Worm (Caenorhabditis elegans) whole organism, mixed stage, embryonic: Measurements from ENCODE around the gene T14G8.4.

Experiments
- bed-3 ChIP-seq: fragments of 200-800 bp; sonication (Bioruptor generic); optimal IDR thresholded peaks from 3 replicates; lab custom pipeline; 2018; ENCODE audit warnings: mild to moderate bottlenecking, missing genetic modification characterization, moderate library complexity, missing compliant biosample characterization
- blmp-1 ChIP-seq: fragments of 150-350 bp; optimal IDR thresholded peaks from 2 replicates; lab custom pipeline; 2014; ENCODE audit warnings: missing biosample characterization, missing genetic modification characterization
- ceh-39 ChIP-seq: fragments of 150-350 bp; optimal IDR thresholded peaks from 2 replicates; lab custom pipeline; 2014; ENCODE audit warnings: missing biosample characterization, missing genetic modification characterization
- ceh-43 ChIP-seq: fragments of 200-800 bp; sonication (Bioruptor generic); optimal IDR thresholded peaks from 2 replicates; lab custom pipeline; 2018; ENCODE audit warnings: mild to moderate bottlenecking, missing genetic modification characterization, moderate library complexity, missing compliant biosample characterization
- ceh-83 ChIP-seq: fragments of 200-800 bp; sonication (Bioruptor generic); optimal IDR thresholded peaks from 2 replicates; lab custom pipeline; 2018; ENCODE audit warnings: mild to moderate bottlenecking, missing genetic modification characterization, missing compliant biosample characterization
- ces-1 ChIP-seq: fragments of 150-350 bp; optimal IDR thresholded peaks from 2 replicates; lab custom pipeline; 2014; ENCODE audit warnings: missing biosample characterization, missing genetic modification reagents, missing genetic modification characterization
- cnd-1 ChIP-seq: fragments of 200-800 bp; sonication (Bioruptor generic); optimal IDR thresholded peaks from 2 replicates; lab custom pipeline; 2018; ENCODE audit warnings: mild to moderate bottlenecking, missing genetic modification characterization, missing compliant biosample characterization
- drap-1 ChIP-seq: fragments of 200-800 bp; sonication (Bioruptor generic); optimal IDR thresholded peaks from 3 replicates; lab custom pipeline; 2018; ENCODE audit warnings: mild to moderate bottlenecking, missing genetic modification characterization, missing compliant biosample characterization
- elt-1 ChIP-seq: sonication (generic microtip); optimal IDR thresholded peaks from 2 replicates; lab custom pipeline; 2017; ENCODE audit warnings: missing genetic modification characterization, mild to moderate bottlenecking, missing compliant biosample characterization, antibody characterized with exemption, moderate library complexity, borderline replicate concordance; ENCODE audit not compliant: insufficient read depth
- elt-3 ChIP-seq: fragments of 150-350 bp; optimal IDR thresholded peaks from 2 replicates; lab custom pipeline; 2014; ENCODE audit warnings: missing biosample characterization, missing genetic modification characterization
- flh-1 ChIP-seq: fragments of 200-800 bp; sonication (Bioruptor generic); optimal IDR thresholded peaks from 2 replicates; lab custom pipeline; 2018; ENCODE audit warnings: mild to moderate bottlenecking, missing genetic modification characterization, moderate library complexity, missing compliant biosample characterization
- ham-2 ChIP-seq: fragments of 200-800 bp; sonication (Bioruptor generic); optimal IDR thresholded peaks from 2 replicates; lab custom pipeline; 2018; ENCODE audit warnings: mild to moderate bottlenecking, missing genetic modification characterization, missing compliant biosample characterization
- hlh-1 ChIP-seq: fragments of 150-350 bp; optimal IDR thresholded peaks from 2 replicates; lab custom pipeline; 2014; ENCODE audit warnings: missing biosample characterization, missing genetic modification reagents, missing genetic modification characterization
- lin-13 ChIP-seq: fragments of 150-350 bp; optimal IDR thresholded peaks from 2 replicates; lab custom pipeline; 2014; ENCODE audit warnings: missing biosample characterization, missing genetic modification characterization
- lin-32 ChIP-seq: fragments of 200-800 bp; sonication (Bioruptor generic); optimal IDR thresholded peaks from 2 replicates; lab custom pipeline; 2018; ENCODE audit warnings: mild to moderate bottlenecking, missing genetic modification characterization, missing compliant biosample characterization
- lsy-2 ChIP-seq: fragments of 150-350 bp; optimal IDR thresholded peaks from 2 replicates; lab custom pipeline; 2014; ENCODE audit warnings: missing biosample characterization, missing genetic modification characterization
- mab-5 ChIP-seq: fragments of 150-350 bp; optimal IDR thresholded peaks from 2 replicates; lab custom pipeline; 2014; ENCODE audit warnings: missing biosample characterization, missing genetic modification characterization
- mep-1 ChIP-seq: fragments of 150-350 bp; optimal IDR thresholded peaks from 2 replicates; lab custom pipeline; 2017; ENCODE audit warnings: missing biosample characterization, missing genetic modification reagents, missing genetic modification characterization, inconsistent platforms
- mls-2 ChIP-seq: sonication (generic microtip); optimal IDR thresholded peaks from 2 replicates; lab custom pipeline; 2016; ENCODE audit warnings: mild to moderate bottlenecking, missing genetic modification characterization, moderate library complexity, missing compliant biosample characterization
- nhr-12 ChIP-seq: fragments of 150-350 bp; optimal IDR thresholded peaks from 2 replicates; lab custom pipeline; 2014; ENCODE audit warnings: missing biosample characterization, missing genetic modification characterization
- nhr-2 ChIP-seq: fragments of 150-350 bp; optimal IDR thresholded peaks from 2 replicates; lab custom pipeline; 2014; ENCODE audit warnings: missing biosample characterization, missing genetic modification characterization
- nhr-237 ChIP-seq: fragments of 150-350 bp; optimal IDR thresholded peaks from 2 replicates; lab custom pipeline; 2014; ENCODE audit warnings: missing biosample characterization, missing genetic modification characterization
- nhr-28 ChIP-seq: fragments of 150-350 bp; optimal IDR thresholded peaks from 2 replicates; lab custom pipeline; 2014; ENCODE audit warnings: missing biosample characterization, missing genetic modification characterization
- nhr-76 ChIP-seq: sonication (generic microtip); optimal IDR thresholded peaks from 2 replicates; lab custom pipeline; 2017; ENCODE audit warnings: missing biosample characterization, missing genetic modification characterization
- pha-4 ChIP-seq: fragments of 150-350 bp; optimal IDR thresholded peaks from 2 replicates; lab custom pipeline; 2018; ENCODE audit warnings: missing biosample characterization, missing genetic modification reagents, missing genetic modification characterization
- sem-2 ChIP-seq: fragments of 200-800 bp; sonication (Bioruptor generic); optimal IDR thresholded peaks from 2 replicates; lab custom pipeline; 2018; ENCODE audit warnings: mild to moderate bottlenecking, missing genetic modification characterization, missing compliant biosample characterization
- snpc-4 ChIP-seq: fragments of 150-350 bp; optimal IDR thresholded peaks from 2 replicates; lab custom pipeline; 2014; ENCODE audit warnings: missing biosample characterization, missing genetic modification characterization
- sptf-1 ChIP-seq: sonication (generic microtip); optimal IDR thresholded peaks from 2 replicates; lab custom pipeline; 2017; ENCODE audit warnings: mild to moderate bottlenecking, missing genetic modification characterization, moderate library complexity, missing compliant biosample characterization
- tbx-8 ChIP-seq: fragments of 200-800 bp; sonication (Bioruptor generic); optimal IDR thresholded peaks from 2 replicates; lab custom pipeline; 2018; ENCODE audit warnings: mild to moderate bottlenecking, missing genetic modification characterization, moderate library complexity, missing compliant biosample characterization
- unc-120 ChIP-seq: sonication (generic microtip); optimal IDR thresholded peaks from 2 replicates; lab custom pipeline; 2017; ENCODE audit warnings: missing genetic modification characterization, missing compliant biosample characterization; ENCODE audit not compliant: poor library complexity, severe bottlenecking
- unc-39 ChIP-seq: fragments of 150-350 bp; optimal IDR thresholded peaks from 2 replicates; lab custom pipeline; 2014; ENCODE audit warnings: missing biosample characterization, missing genetic modification characterization
- unc-62 ChIP-seq: fragments of 150-350 bp; optimal IDR thresholded peaks from 2 replicates; lab custom pipeline; 2014; ENCODE audit warnings: missing biosample characterization, missing genetic modification reagents, missing genetic modification characterization
- zip-8 ChIP-seq: fragments of 150-350 bp; optimal IDR thresholded peaks from 2 replicates; lab custom pipeline; 2014; ENCODE audit warnings: missing biosample characterization, missing genetic modification characterization
- ztf-11 ChIP-seq: fragments of 150-350 bp; optimal IDR thresholded peaks from 2 replicates; lab custom pipeline; 2014; ENCODE audit warnings: missing biosample characterization, missing genetic modification characterization

Gene T14G8.4

DNA sequence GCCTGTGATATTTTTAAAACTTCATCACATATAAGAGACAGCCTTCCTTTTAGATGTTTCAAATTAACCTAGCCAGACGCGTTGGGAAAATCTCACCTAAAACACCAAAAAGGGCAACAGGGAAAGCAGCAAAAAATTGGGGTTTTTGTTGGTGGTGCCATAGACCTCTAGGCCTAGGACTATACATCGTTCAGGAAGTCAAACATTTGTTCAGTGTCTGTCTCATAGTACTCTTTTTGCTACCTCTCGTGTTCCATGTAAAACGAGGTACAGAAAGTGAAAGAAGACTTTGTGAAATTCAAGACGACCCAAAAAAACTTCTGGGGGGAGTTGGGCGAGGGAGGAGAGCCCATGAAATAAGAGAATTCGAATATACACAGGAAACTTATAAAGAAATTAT is 34.6 kb downstream of the T14G8.4 start:
- TF ChIP-seq lin-32 (GFP tag; lab: Kevin White, UChicago) (no peak), ham-2 (GFP tag; lab: Kevin White, UChicago) (no peak), blmp-1 (tag; lab: Kevin White, UChicago) (no peak)

DNA sequence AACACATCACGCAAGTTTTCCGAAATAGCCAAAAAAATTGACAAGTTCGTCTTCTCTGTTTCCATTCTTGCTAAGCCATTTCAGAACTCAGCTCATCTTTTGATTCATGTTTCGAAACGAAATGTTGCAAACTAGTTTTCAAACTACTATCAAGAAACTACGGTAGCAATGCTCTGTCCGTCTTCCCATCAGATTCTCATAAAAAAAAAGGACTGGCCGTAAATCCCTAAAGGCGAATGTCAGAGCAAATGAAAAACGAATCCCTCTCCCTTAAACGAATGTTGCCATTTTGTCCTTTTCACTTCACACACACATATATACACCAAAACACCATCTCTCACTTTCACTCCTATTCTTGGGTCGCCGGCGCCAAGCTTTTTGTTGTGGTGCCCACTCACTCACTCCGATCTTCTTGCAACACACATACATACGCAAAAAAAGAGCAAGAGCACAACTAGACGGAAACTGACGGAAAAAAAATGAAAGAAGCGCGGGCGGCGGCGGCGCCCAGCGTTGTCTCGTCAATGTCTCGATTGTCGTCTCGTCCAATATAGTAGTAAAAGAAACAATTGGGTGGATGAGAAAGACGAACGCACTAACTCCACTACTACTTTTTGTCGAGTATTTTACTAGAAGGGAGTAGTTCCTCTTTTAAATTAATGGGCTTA is 35.8 kb downstream of the T14G8.4 start:
- no peak for TF ChIP-seq nhr-12 (tag; lab: Kevin White, UChicago)
- TF ChIP-seq elt-3, result no peak
- TF ChIP-seq tbx-8, result no peak
- no peak for TF ChIP-seq lin-32 (GFP tag; lab: Kevin White, UChicago)
- TF ChIP-seq elt-1 (tag; lab: Kevin White, UChicago), result no peak
- TF ChIP-seq nhr-76 (tag; lab: Kevin White, UChicago), result no peak
- TF ChIP-seq ztf-11 (tag; lab: Kevin White, UChicago), result no peak

DNA sequence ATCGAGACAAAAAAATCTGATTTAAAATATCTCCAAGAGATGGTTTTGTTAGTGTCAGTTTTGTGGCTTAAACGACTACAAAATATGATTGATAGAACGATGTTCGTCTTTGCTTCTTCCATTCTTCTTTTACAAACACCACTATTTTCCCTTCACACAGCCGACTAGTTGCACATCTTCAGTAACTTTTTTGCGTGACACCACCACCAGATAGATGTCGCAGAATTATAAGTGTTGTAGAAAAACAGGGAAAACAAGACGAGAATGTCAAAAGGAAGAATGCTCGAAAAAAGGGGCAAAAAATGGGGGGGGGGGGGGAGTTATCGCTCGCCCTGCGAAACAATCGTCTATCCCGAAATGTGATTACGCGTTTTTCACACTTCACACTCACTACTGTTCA is 36.9 kb downstream of the T14G8.4 start:
- TF ChIP-seq cnd-1 (tag; lab: Kevin White, UChicago), result no peak
- TF ChIP-seq ceh-39, result no peak
- no peak for TF ChIP-seq sem-2 (GFP tag; lab: Kevin White, UChicago)
- no peak for TF ChIP-seq elt-3
- TF ChIP-seq ceh-83 (GFP tag; lab: Kevin White, UChicago), result no peak
- TF ChIP-seq sptf-1, result no peak
- TF ChIP-seq ces-1 (GFP tag; lab: Kevin White, UChicago), result no peak
- TF ChIP-seq snpc-4 (tag; lab: Kevin White, UChicago), result no peak
- TF ChIP-seq ceh-43, result no peak
- TF ChIP-seq nhr-28, result no peak
- TF ChIP-seq elt-1 (tag; lab: Kevin White, UChicago), result no peak
- no peak for TF ChIP-seq ztf-11 (tag; lab: Kevin White, UChicago)
- no peak for TF ChIP-seq hlh-1 (tag; lab: Kevin White, UChicago)

DNA sequence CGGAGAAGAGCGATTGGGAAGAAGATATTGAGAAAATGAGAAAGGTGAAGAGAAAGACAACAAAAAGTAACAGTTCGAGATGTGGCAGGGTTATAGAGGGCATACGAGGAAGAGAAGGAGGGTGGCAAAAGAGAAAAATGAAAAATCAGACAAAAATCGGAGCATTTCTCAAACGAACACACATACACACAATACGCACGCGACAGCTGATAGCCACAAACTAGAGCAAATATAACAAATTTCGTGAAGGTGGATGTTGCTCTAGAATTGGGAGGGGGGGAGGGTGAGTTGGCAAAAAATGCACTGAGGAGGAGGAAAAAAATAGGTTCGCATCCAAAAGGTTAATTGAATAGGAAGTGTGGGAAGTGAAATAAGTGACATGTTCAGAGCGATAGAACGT is 38.5 kb downstream of the T14G8.4 start:
- TF ChIP-seq drap-1 (GFP tag; lab: Kevin White, UChicago) (no peak), mep-1 (tag; lab: Kevin White, UChicago) (no peak), mab-5 (no peak), unc-120 (tag; lab: Kevin White, UChicago) (no peak), unc-62 (GFP tag; lab: Kevin White, UChicago) (no peak), sptf-1 (no peak), ceh-39 (no peak), bed-3 (GFP tag; lab: Kevin White, UChicago) (no peak), ham-2 (GFP tag; lab: Kevin White, UChicago) (no peak), blmp-1 (tag; lab: Kevin White, UChicago) (no peak), mls-2 (tag; lab: Kevin White, UChicago) (no peak), elt-1 (tag; lab: Kevin White, UChicago) (no peak), lin-13 (tag; lab: Kevin White, UChicago) (no peak), zip-8 (no peak), lsy-2 (tag; lab: Kevin White, UChicago) (no peak), nhr-2 (no peak), ceh-83 (GFP tag; lab: Kevin White, UChicago) (no peak)
- TF ChIP-seq, all 35 proteins: peak for 0

DNA sequence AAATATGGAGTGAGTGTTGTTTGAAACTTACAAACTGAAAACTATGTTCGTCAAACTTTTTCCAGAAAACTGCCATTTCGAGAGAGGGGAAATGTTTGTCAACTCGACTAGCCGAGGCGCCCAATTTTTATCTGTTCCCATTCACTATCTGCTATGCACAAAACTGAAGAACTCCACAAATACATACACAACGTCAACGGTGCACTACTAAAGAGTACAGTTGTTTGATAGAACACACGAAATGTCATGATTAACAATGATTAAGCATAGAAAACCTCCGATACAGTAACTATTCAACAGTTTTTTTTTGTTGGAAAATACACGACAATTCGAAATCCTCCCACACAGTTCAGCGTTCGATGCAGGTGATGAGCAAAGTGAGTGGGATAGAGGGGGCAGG is 44.2 kb downstream of the T14G8.4 start:
- TF ChIP-seq mep-1 (tag; lab: Kevin White, UChicago) (no peak), nhr-2 (no peak), nhr-237 (tag; lab: Kevin White, UChicago) (no peak), sptf-1 (no peak), mls-2 (tag; lab: Kevin White, UChicago) (no peak), elt-1 (tag; lab: Kevin White, UChicago) (no peak), cnd-1 (tag; lab: Kevin White, UChicago) (no peak), flh-1 (GFP tag; lab: Kevin White, UChicago) (no peak), ceh-83 (GFP tag; lab: Kevin White, UChicago) (no peak), pha-4 (tag; lab: Kevin White, UChicago) (no peak), ceh-39 (no peak), hlh-1 (tag; lab: Kevin White, UChicago) (no peak), snpc-4 (tag; lab: Kevin White, UChicago) (no peak), unc-39 (tag; lab: Kevin White, UChicago) (no peak), nhr-12 (tag; lab: Kevin White, UChicago) (no peak), ztf-11 (tag; lab: Kevin White, UChicago) (no peak)
